Worm (Caenorhabditis elegans): Measurements from ENCODE around the gene srbc-50.

ce11 chrV:15796087-15796486 lies 28.7 kb downstream of the srbc-50 start, which contains the start of gene nhr-223:
- TF ChIP-seq ama-1 (optimal IDR thresholded peaks at IDR 0.05) = no peak
- no peak for TF ChIP-seq tra-4 (tag; optimal IDR thresholded peaks at IDR 0.05)

Data from whole organism, early embryonic.